Fruit fly (Drosophila melanogaster) whole organism, embryonic: ENCODE results near the gene Bap111.

ENCODE experiments used
- Abd-B ChIP-seq: fragments of 200-800 bp; sonication (Bioruptor generic); optimal IDR thresholded peaks from 2 replicates; lab custom pipeline; 2018; ENCODE audit warnings: missing biosample characterization, mild to moderate bottlenecking, missing genetic modification characterization, moderate library complexity
- BEAF-32 ChIP-seq: fragments of 200-800 bp; sonication (Bioruptor generic); optimal IDR thresholded peaks from 3 replicates; lab custom pipeline; 2017; ENCODE audit warnings: missing biosample characterization, missing genetic modification characterization, mild to moderate bottlenecking, moderate library complexity, missing genetic modification reagents
- Bgb ChIP-seq: fragments of 200-800 bp; sonication (Bioruptor generic); IDR thresholded peaks from 2 replicates; pipeline ENCODE4 v1.3.6; 2022; ENCODE audit warnings: missing biosample characterization, missing genetic modification characterization; ENCODE audit not compliant: partially characterized antibody
- CG10321 ChIP-seq: fragments of 200-800 bp; sonication (Bioruptor generic); IDR thresholded peaks from 2 replicates; pipeline ENCODE4 v1.3.6; 2022; ENCODE audit warnings: missing biosample characterization, missing genetic modification characterization
- CG11560 ChIP-seq: fragments of 200-800 bp; sonication (Bioruptor generic); IDR thresholded peaks from 3 replicates; pipeline ENCODE4 v1.3.6; 2022; ENCODE audit warnings: missing biosample characterization, missing genetic modification characterization
- CG13123 ChIP-seq: fragments of 200-800 bp; sonication (Bioruptor generic); optimal IDR thresholded peaks from 2 replicates; lab custom pipeline; 2016; ENCODE audit warnings: missing biosample characterization, missing genetic modification characterization
- CG18011 ChIP-seq: fragments of 200-800 bp; sonication (Bioruptor generic); optimal IDR thresholded peaks from 2 replicates; lab custom pipeline; 2017; ENCODE audit warnings: missing biosample characterization, missing genetic modification characterization, mild to moderate bottlenecking, moderate library complexity, missing genotype
- CG1832 ChIP-seq: fragments of 200-800 bp; sonication (Bioruptor generic); optimal IDR thresholded peaks from 2 replicates; lab custom pipeline; 2017; ENCODE audit warnings: missing biosample characterization, mild to moderate bottlenecking, missing genetic modification characterization, inconsistent platforms
- CG2202 ChIP-seq: fragments of 200-800 bp; sonication (Bioruptor generic); optimal IDR thresholded peaks from 2 replicates; lab custom pipeline; 2018; ENCODE audit warnings: missing biosample characterization, mild to moderate bottlenecking, missing genetic modification characterization
- CG32532 ChIP-seq: fragments of 200-800 bp; sonication (Bioruptor generic); IDR thresholded peaks from 2 replicates; pipeline ENCODE4 v1.3.6; 2022; ENCODE audit warnings: missing biosample characterization, missing genetic modification characterization
- CG3407 ChIP-seq: fragments of 200-800 bp; sonication (Bioruptor generic); optimal IDR thresholded peaks from 2 replicates; lab custom pipeline; 2018; ENCODE audit warnings: missing biosample characterization, mild to moderate bottlenecking, missing genetic modification characterization
- CG34376 ChIP-seq: fragments of 200-800 bp; sonication (Bioruptor generic); optimal IDR thresholded peaks from 2 replicates; lab custom pipeline; 2018; ENCODE audit warnings: missing biosample characterization, mild to moderate bottlenecking, missing genetic modification characterization
- CG3838 ChIP-seq: fragments of 200-800 bp; sonication (Bioruptor generic); optimal IDR thresholded peaks from 3 replicates; lab custom pipeline; 2016; ENCODE audit warnings: missing biosample characterization, missing genetic modification characterization
- CG4617 ChIP-seq: fragments of 200-800 bp; sonication (Bioruptor generic); optimal IDR thresholded peaks from 3 replicates; lab custom pipeline; 2016; ENCODE audit warnings: missing biosample characterization, missing genetic modification characterization, borderline replicate concordance
- CG6654 ChIP-seq: fragments of 200-800 bp; sonication (Bioruptor generic); optimal IDR thresholded peaks from 2 replicates; lab custom pipeline; 2017; ENCODE audit warnings: missing biosample characterization, mild to moderate bottlenecking, missing genetic modification characterization
- CG6689 ChIP-seq: fragments of 200-800 bp; sonication (Bioruptor generic); IDR thresholded peaks from 2 replicates; pipeline ENCODE4 v1.3.6; 2022; ENCODE audit warnings: missing biosample characterization, missing genetic modification characterization
- CG6854 ChIP-seq: fragments of 200-800 bp; sonication (Bioruptor generic); optimal IDR thresholded peaks from 3 replicates; lab custom pipeline; 2017; ENCODE audit warnings: missing biosample characterization, mild to moderate bottlenecking, missing genetic modification characterization
- CG9215 ChIP-seq: fragments of 200-800 bp; sonication (Bioruptor generic); IDR thresholded peaks from 2 replicates; pipeline ENCODE4 v1.3.6; 2022; ENCODE audit warnings: missing biosample characterization, missing genetic modification characterization
- CG9817 ChIP-seq: fragments of 200-800 bp; sonication (Bioruptor generic); optimal IDR thresholded peaks from 2 replicates; lab custom pipeline; 2018; ENCODE audit warnings: missing biosample characterization, mild to moderate bottlenecking, missing genetic modification characterization, moderate library complexity
- Dfd ChIP-seq, 2 experiments: fragments of >200 bp; optimal IDR thresholded peaks; 2 replicates each; lab custom pipeline; 2017; ENCODE audit warnings: missing biosample characterization in 2 of 2, missing genetic modification characterization in 2 of 2
- Dref ChIP-seq: fragments of 200-800 bp; sonication (Bioruptor generic); IDR thresholded peaks from 2 replicates; pipeline ENCODE4 v1.3.6; 2022; ENCODE audit warnings: missing biosample characterization, missing genetic modification characterization
- Ets65A ChIP-seq: fragments of 200-800 bp; sonication (Bioruptor generic); peaks from one replicate; lab custom pipeline; 2016; ENCODE audit warnings: missing biosample characterization, missing genetic modification characterization
- GATAe ChIP-seq: fragments of 200-800 bp; sonication (Bioruptor generic); conservative IDR thresholded peaks from 2 replicates; pipeline ENCODE4 v1.3.6; 2022; ENCODE audit warnings: missing biosample characterization, missing genetic modification characterization
- HLH4C ChIP-seq: fragments of 200-800 bp; sonication (Bioruptor generic); IDR thresholded peaks from 3 replicates; pipeline ENCODE4 v1.3.6; 2022; ENCODE audit warnings: missing biosample characterization, missing genetic modification characterization; ENCODE audit not compliant: partially characterized antibody
- Hmr ChIP-seq: fragments of 200-800 bp; sonication (Bioruptor generic); optimal IDR thresholded peaks from 3 replicates; lab custom pipeline; 2017; ENCODE audit warnings: mild to moderate bottlenecking, missing biosample characterization, missing genetic modification reagents, missing genetic modification characterization
- MESR4 ChIP-seq: fragments of 200-800 bp; sonication (Bioruptor generic); optimal IDR thresholded peaks from 2 replicates; lab custom pipeline; 2018; ENCODE audit warnings: missing biosample characterization, mild to moderate bottlenecking, missing genetic modification characterization, moderate library complexity
- NC2α ChIP-seq: fragments of 200-800 bp; sonication (Bioruptor generic); optimal IDR thresholded peaks from 2 replicates; lab custom pipeline; 2016; ENCODE audit warnings: missing biosample characterization, missing genetic modification characterization
- Nf-YA ChIP-seq: fragments of 200-800 bp; sonication (Bioruptor generic); IDR thresholded peaks from 2 replicates; pipeline ENCODE4 v1.3.6; 2022; ENCODE audit warnings: missing biosample characterization, missing genetic modification characterization
- Nf-YC ChIP-seq: fragments of 200-800 bp; optimal IDR thresholded peaks from 3 replicates; lab custom pipeline; 2019; ENCODE audit warnings: missing biosample characterization, mild to moderate bottlenecking, missing genetic modification characterization, moderate library complexity
- Opbp ChIP-seq: fragments of 200-800 bp; sonication (Bioruptor generic); IDR thresholded peaks from 3 replicates; pipeline ENCODE4 v1.3.6; 2022; ENCODE audit warnings: missing biosample characterization, missing genetic modification characterization; ENCODE audit not compliant: partially characterized antibody
- Sin3A ChIP-seq: fragments of >200 bp; optimal IDR thresholded peaks from 2 replicates; lab custom pipeline; 2018
- ab ChIP-seq: fragments of 200-800 bp; sonication (Bioruptor generic); optimal IDR thresholded peaks from 2 replicates; lab custom pipeline; 2016; ENCODE audit warnings: missing biosample characterization, missing genetic modification characterization
- aop ChIP-seq: fragments of 200-800 bp; sonication (Bioruptor generic); IDR thresholded peaks from 2 replicates; pipeline ENCODE4 v1.3.6; 2022; ENCODE audit warnings: missing biosample characterization, missing genetic modification characterization
- bsh ChIP-seq, 2 experiments: fragments of 200-800 bp; sonication (Bioruptor generic); optimal IDR thresholded peaks; 2 replicates each; lab custom pipeline; 2017 to 2018; ENCODE audit warnings: mild to moderate bottlenecking in 2 of 2, missing biosample characterization in 2 of 2, missing genetic modification characterization in 2 of 2, moderate library complexity in 1 of 2
- fd3F ChIP-seq: fragments of 200-800 bp; sonication (Bioruptor generic); optimal IDR thresholded peaks from 2 replicates; lab custom pipeline; 2018; ENCODE audit warnings: missing biosample characterization, mild to moderate bottlenecking, missing genetic modification characterization, moderate library complexity
- fru ChIP-seq: fragments of >200 bp; optimal IDR thresholded peaks from 2 replicates; lab custom pipeline; 2017
- ken ChIP-seq: fragments of 200-800 bp; sonication (Bioruptor generic); IDR thresholded peaks from 3 replicates; pipeline ENCODE4 v1.3.6; 2022; ENCODE audit warnings: missing biosample characterization, missing genetic modification characterization
- kni ChIP-seq: fragments of 200-800 bp; sonication (Bioruptor generic); optimal IDR thresholded peaks from 3 replicates; lab custom pipeline; 2017; ENCODE audit warnings: mild to moderate bottlenecking, missing biosample characterization, missing genetic modification reagents, missing genetic modification characterization
- knrl ChIP-seq: fragments of 200-800 bp; sonication (Bioruptor generic); IDR thresholded peaks from 3 replicates; pipeline ENCODE4 v1.3.6; 2022; ENCODE audit warnings: missing biosample characterization, missing genetic modification characterization; ENCODE audit not compliant: partially characterized antibody
- lov ChIP-seq, 2 experiments: fragments of 200-800 bp in 1 of 2; fragments of >200 bp in 1 of 2; sonication (Bioruptor generic) in 1 of 2; IDR thresholded peaks in 1 of 2; optimal IDR thresholded peaks in 1 of 2; 2 replicates in 1 of 2; 3 replicates in 1 of 2; pipeline versions ENCODE4 v1.3.6 to Lab custom; 2017 to 2022; ENCODE audit warnings: missing biosample characterization in 1 of 2, missing genetic modification characterization in 1 of 2
- mld ChIP-seq: fragments of 200-800 bp; sonication (Bioruptor generic); IDR thresholded peaks from 3 replicates; pipeline ENCODE4 v1.3.6; 2022; ENCODE audit warnings: missing biosample characterization, missing genetic modification characterization; ENCODE audit not compliant: partially characterized antibody
- org-1 ChIP-seq: fragments of 200-800 bp; sonication (Bioruptor generic); optimal IDR thresholded peaks from 2 replicates; lab custom pipeline; 2017; ENCODE audit warnings: missing biosample characterization, missing genetic modification characterization
- sens ChIP-seq: fragments of 200-800 bp; sonication (Bioruptor generic); peaks from one replicate; lab custom pipeline; 2016; ENCODE audit warnings: missing biosample characterization, missing genetic modification characterization
- sima ChIP-seq: fragments of 200-800 bp; sonication (Bioruptor generic); optimal IDR thresholded peaks from 2 replicates; lab custom pipeline; 2016; ENCODE audit warnings: missing biosample characterization, missing genetic modification characterization
- sna ChIP-seq: fragments of 200-800 bp; sonication (Bioruptor generic); IDR thresholded peaks from 2 replicates; pipeline ENCODE4 v1.3.6; 2022; ENCODE audit warnings: missing biosample characterization, missing genetic modification characterization; ENCODE audit not compliant: partially characterized antibody
- sqz ChIP-seq: fragments of 200-800 bp; sonication (Bioruptor generic); optimal IDR thresholded peaks from 3 replicates; lab custom pipeline; 2018; ENCODE audit warnings: missing biosample characterization, mild to moderate bottlenecking, missing genetic modification characterization
- tna ChIP-seq: fragments of 200-800 bp; sonication (Bioruptor generic); IDR thresholded peaks from 2 replicates; pipeline ENCODE4 v1.3.6; 2022; ENCODE audit warnings: missing biosample characterization, missing genetic modification characterization; ENCODE audit not compliant: partially characterized antibody
- trh ChIP-seq: fragments of 200-800 bp; sonication (Bioruptor generic); optimal IDR thresholded peaks from 2 replicates; lab custom pipeline; 2016; ENCODE audit warnings: missing biosample characterization, missing genetic modification characterization
- unc-4 ChIP-seq: fragments of 200-800 bp; sonication (Bioruptor generic); IDR thresholded peaks from 2 replicates; pipeline ENCODE4 v1.3.6; 2022; ENCODE audit warnings: missing biosample characterization, missing genetic modification characterization; ENCODE audit not compliant: partially characterized antibody

Gene Bap111

DNA sequence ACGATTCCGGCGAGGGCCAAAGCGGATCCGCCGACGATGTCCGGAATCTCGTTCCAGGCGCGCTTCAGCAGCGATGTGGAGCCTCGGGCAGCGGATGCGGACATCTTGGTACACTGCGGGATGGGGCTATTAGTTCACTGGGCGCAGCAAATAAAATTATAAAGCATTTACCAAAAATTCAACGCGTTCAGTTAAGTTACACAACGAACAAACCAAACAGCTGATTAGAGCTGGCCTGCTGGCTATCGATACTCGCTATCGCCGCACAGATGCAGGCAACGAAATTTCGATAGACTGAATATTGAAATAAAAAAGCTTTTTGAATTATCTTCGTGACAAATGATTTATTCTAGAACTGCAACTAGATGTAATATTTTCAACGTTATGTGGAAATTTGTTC is 10.6 kb downstream of the Bap111 start, which contains the start of gene NdufA3 (continued):
- TF ChIP-seq bsh (GFP tag; optimal IDR thresholded peaks at IDR 0.05; lab: Kevin White, UChicago) (no peak), CG18011 (GFP tag; lab: Kevin White, UChicago) (no peak), CG9817 (no peak), NC2α (no peak), Dfd (GFP tag; optimal IDR thresholded peaks at IDR 0.05; lab: Kevin White, UChicago) (no peak), CG9215 (GFP tag; lab: Robert Waterston, UW) (no peak), Ets65A (GFP tag; lab: Kevin White, UChicago) (no peak), CG6654 (no peak)

DNA sequence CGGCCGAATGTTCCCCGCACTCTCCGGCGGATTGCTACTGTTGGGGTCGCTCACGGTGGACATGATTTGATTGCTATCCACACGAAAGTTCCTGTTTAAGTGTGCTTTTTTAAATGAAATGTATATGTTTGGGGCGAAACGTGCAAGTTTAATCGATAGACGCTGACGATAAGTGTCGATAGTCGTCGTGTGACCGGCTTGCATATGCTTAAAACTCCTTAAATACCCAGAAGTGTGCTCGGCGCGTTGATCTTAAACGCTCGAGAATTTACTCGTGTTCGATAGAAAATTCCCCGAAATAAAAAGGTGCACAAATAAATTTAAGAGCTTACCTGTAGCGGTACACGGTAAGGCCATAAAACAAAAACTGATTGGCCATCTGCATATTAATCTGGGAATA is 12.8 kb downstream of the Bap111 start, which contains the start of the genes Zpr1 and CG44532:
Gene Zpr1 (minus strand): TSS at position 179 of the 400 bp plus-strand sequence.
Gene CG44532 (plus strand): TSS at position 181 of the 400 bp plus-strand sequence.
- TF ChIP-seq CG13123 (no peak), org-1 (no peak), fd3F (GFP tag; lab: Kevin White, UChicago) (no peak), kni (GFP tag; lab: Kevin White, UChicago) (no peak), mld (GFP tag; lab: Robert Waterston, UW) (no peak), knrl (GFP tag; lab: Robert Waterston, UW) (peak; percentile 62; the same call in 2 of the 3 replicates), tna (GFP tag; lab: Robert Waterston, UW) (0 out of 2 replicates have a peak, but pooled peaks have one; percentile 14), CG6854 (GFP tag; lab: Kevin White, UChicago) (no peak), ab (no peak), sna (peak; percentile 56; the same call in 1 of the 2 replicates), Dref (GFP tag; lab: Robert Waterston, UW) (peak; percentile 74), MESR4 (GFP tag; lab: Kevin White, UChicago) (peak; percentile 33), Sin3A (lab: Kevin White, UChicago) (peak; percentile 19), CG3838 (no peak), ken (GFP tag; lab: Robert Waterston, UW) (no peak), CG32532 (GFP tag; lab: Robert Waterston, UW) (no peak), CG3407 (GFP tag; lab: Kevin White, UChicago) (no peak), HLH4C (GFP tag; lab: Robert Waterston, UW) (peak; percentile 64; the same call in 2 of the 3 replicates), CG4617 (peak; percentile 21), Hmr (GFP tag; lab: Kevin White, UChicago) (no peak), trh (GFP tag; lab: Kevin White, UChicago) (no peak), lov (optimal IDR thresholded peaks at IDR 0.05; lab: Kevin White, UChicago) (no peak), lov (GFP tag; IDR thresholded peaks at IDR 0.05; lab: Robert Waterston, UW) (no peak), sqz (GFP tag; lab: Kevin White, UChicago) (no peak), aop (GFP tag; lab: Robert Waterston, UW) (no peak), sima (GFP tag; lab: Kevin White, UChicago) (no peak), BEAF-32 (GFP tag; lab: Kevin White, UChicago) (peak; percentile 73), Abd-B (no peak), Nf-YA (no peak), Opbp (peak; percentile 74), CG10321 (GFP tag; lab: Robert Waterston, UW) (no peak), GATAe (GFP tag; lab: Robert Waterston, UW) (no peak), CG6689 (GFP tag; lab: Robert Waterston, UW) (no peak), CG11560 (tag; lab: Robert Waterston, UW) (no peak), fru (lab: Kevin White, UChicago) (no peak), CG34376 (GFP tag; lab: Kevin White, UChicago) (no peak), CG2202 (tag; lab: Kevin White, UChicago) (no peak), Nf-YC (tag; lab: Kevin White, UChicago) (no peak), CG1832 (GFP tag; lab: Kevin White, UChicago) (no peak), unc-4 (GFP tag; lab: Robert Waterston, UW) (peak; percentile 69), sens (GFP tag; lab: Kevin White, UChicago) (no peak), Bgb (GFP tag; lab: Robert Waterston, UW) (peak; percentile 75)
